Worm (Caenorhabditis elegans) whole organism, L4 larva: ENCODE measurements around the gene fbxa-148.
A peak's percentile ranks its signal among the peaks of the same experiment; 100 is the strongest.

Experiments used
- ama-1 ChIP-seq: fragments of 150-350 bp; optimal IDR thresholded peaks from 2 replicates; lab custom pipeline; 2014; ENCODE audit warnings: inconsistent platforms, mixed read lengths
- dve-1 ChIP-seq: sonication (generic microtip); optimal IDR thresholded peaks from 2 replicates; lab custom pipeline; 2017; ENCODE audit warnings: antibody characterized with exemption, mild to moderate bottlenecking, missing genetic modification characterization, missing compliant biosample characterization; ENCODE audit not compliant: insufficient read depth
- egl-27 ChIP-seq: sonication (generic microtip); optimal IDR thresholded peaks from 3 replicates; lab custom pipeline; 2017; ENCODE audit warnings: missing biosample characterization, missing genetic modification reagents, missing genetic modification characterization
- hlh-11 ChIP-seq: fragments of 200-800 bp; sonication (Bioruptor generic); optimal IDR thresholded peaks from 2 replicates; lab custom pipeline; 2018; ENCODE audit warnings: mild to moderate bottlenecking, missing genetic modification characterization, missing compliant biosample characterization
- mdl-1 ChIP-seq, 2 experiments: fragments of 150-350 bp in 1 of 2; sonication (generic microtip) in 1 of 2; optimal IDR thresholded peaks; 2 replicates each; lab custom pipeline; 2014 to 2017; ENCODE audit warnings: missing biosample characterization in 2 of 2, missing genetic modification characterization in 2 of 2
- mep-1 ChIP-seq: fragments of 150-350 bp; sonication (generic microtip); optimal IDR thresholded peaks from 3 replicates; lab custom pipeline; 2014; ENCODE audit warnings: missing biosample characterization, missing genetic modification characterization
- nhr-237 ChIP-seq: sonication (generic microtip); optimal IDR thresholded peaks from 2 replicates; lab custom pipeline; 2017; ENCODE audit warnings: missing biosample characterization, missing genetic modification characterization
- nhr-77 ChIP-seq: fragments of 150-350 bp; optimal IDR thresholded peaks from 2 replicates; lab custom pipeline; 2014; ENCODE audit warnings: missing biosample characterization, missing genetic modification characterization
- pha-4 ChIP-seq, 2 experiments: fragments of 150-350 bp in 1 of 2; fragments of 200-800 bp in 1 of 2; sonication (Bioruptor generic) in 1 of 2; IDR thresholded peaks in 1 of 2; optimal IDR thresholded peaks in 1 of 2; 2 replicates each; pipeline versions ENCODE4 v1.3.6 to Lab custom; 2014 to 2022; ENCODE audit warnings: missing genetic modification characterization in 2 of 2, missing genetic modification reagents in 2 of 2, missing biosample characterization in 1 of 2, missing compliant biosample characterization in 1 of 2
- snpc-4 ChIP-seq: fragments of 150-350 bp; optimal IDR thresholded peaks from 2 replicates; lab custom pipeline; 2014; ENCODE audit warnings: missing biosample characterization, missing genetic modification characterization
- unc-62 ChIP-seq, 3 experiments: fragments of 150-350 bp in 1 of 3; sonication (generic microtip); optimal IDR thresholded peaks in 2 of 3; peaks in 1 of 3; 1 replicate in 1 of 3; 2 replicates in 2 of 3; lab custom pipeline; 2014 to 2017; ENCODE audit warnings: missing biosample characterization in 3 of 3, missing genetic modification characterization in 3 of 3, missing genetic modification reagents in 3 of 3, missing genotype in 1 of 3
- zfp-2 ChIP-seq: sonication (generic microtip); optimal IDR thresholded peaks from 2 replicates; lab custom pipeline; 2016; ENCODE audit warnings: mild to moderate bottlenecking, missing genetic modification characterization, missing compliant biosample characterization
- zip-2 ChIP-seq: fragments of 150-350 bp; optimal IDR thresholded peaks from 2 replicates; lab custom pipeline; 2014; ENCODE audit warnings: missing biosample characterization, missing genetic modification characterization

ce11 chrV:16965655-16966054 is 26.8 kb downstream of the fbxa-148 start, which contains the start of gene efl-1:
- TF ChIP-seq unc-62 (GFP tag; optimal IDR thresholded peaks at IDR 0.05 in 1 of 2; lab: Kevin White, UChicago), result peak in 1 of 2 experiments; percentile 92
- no peak for TF ChIP-seq unc-62 (tag; optimal IDR thresholded peaks at IDR 0.05; lab: Kevin White, UChicago)
- TF ChIP-seq zip-2 (tag; lab: Kevin White, UChicago), result no peak
- peak; percentile 77 for TF ChIP-seq snpc-4 (tag; lab: Kevin White, UChicago)
- peak; percentile 87 for TF ChIP-seq nhr-77
- peak; percentile 66 for TF ChIP-seq ama-1
- peak in 1 of 2 experiments; percentile 37 for TF ChIP-seq mdl-1 (tag; optimal IDR thresholded peaks at IDR 0.05; lab: Kevin White, UChicago)
- peak; percentile 43; the same call in 1 of the 2 replicates for TF ChIP-seq pha-4 (GFP tag; IDR thresholded peaks at IDR 0.05; lab: Robert Waterston, UW)
- TF ChIP-seq pha-4 (tag; optimal IDR thresholded peaks at IDR 0.05; lab: Kevin White, UChicago), result peak; percentile 34
- peak; percentile 41 for TF ChIP-seq zfp-2 (tag; lab: Kevin White, UChicago)
- TF ChIP-seq dve-1 (tag; lab: Kevin White, UChicago), result peak; percentile 89
- TF ChIP-seq nhr-237 (tag; lab: Kevin White, UChicago), result no peak
- TF ChIP-seq egl-27 (tag; lab: Kevin White, UChicago), result no peak
- peak; percentile 86 for TF ChIP-seq mep-1 (tag; lab: Kevin White, UChicago)
- peak; percentile 77 for TF ChIP-seq hlh-11 (tag; lab: Kevin White, UChicago)
